Comparison of ENCODE assay signal across 4 worm cellular contexts in genomic region chrIV:5604465-5604864, ce11.
TF ChIP-seq lines count a peak whose summit lies in the region.

No protein-coding gene starts in this region.

TF ChIP-seq in whole organism, L1 larva, 84 proteins besides CTCF, POLR2A, EP300 and RAD21 (continued from another document):
- peak; percentile 33; the same call in 1 of the 2 replicates for TF ChIP-seq mab-9 (GFP tag; IDR thresholded peaks at IDR 0.05; lab: Robert Waterston, UW)
- TF ChIP-seq ztf-4 (tag; optimal IDR thresholded peaks at IDR 0.05; lab: Kevin White, UChicago), result peak; percentile 87
- peak; percentile 52 for TF ChIP-seq snu-23 (GFP tag; optimal IDR thresholded peaks at IDR 0.05; lab: Kevin White, UChicago)
- no peak for TF ChIP-seq unc-98 (GFP tag; IDR thresholded peaks at IDR 0.05; lab: Robert Waterston, UW)
- peak in 1 of 2 experiments; percentile 73 for TF ChIP-seq mdl-1 (tag; optimal IDR thresholded peaks at IDR 0.05; lab: Kevin White, UChicago)
- TF ChIP-seq snpc-4 (tag; optimal IDR thresholded peaks at IDR 0.05; lab: Kevin White, UChicago), result peak; percentile 51
- peak; percentile 77 for TF ChIP-seq nhr-20 (tag; optimal IDR thresholded peaks at IDR 0.05; lab: Kevin White, UChicago)
- peak; percentile 60 for TF ChIP-seq mef-2 (tag; optimal IDR thresholded peaks at IDR 0.05; lab: Kevin White, UChicago)
- TF ChIP-seq efl-1 (optimal IDR thresholded peaks at IDR 0.05; lab: Kevin White, UChicago), result peak; percentile 30 to 45
- TF ChIP-seq efl-1 (GFP tag; optimal IDR thresholded peaks at IDR 0.05 in 1 of 2; lab: Kevin White, UChicago), result peak in 1 of 2 experiments; percentile 20
- no peak for TF ChIP-seq nhr-85 (tag; lab: Kevin White, UChicago)
- peak; percentile 68 for TF ChIP-seq elt-2 (tag; optimal IDR thresholded peaks at IDR 0.05; lab: Kevin White, UChicago)
- no peak for TF ChIP-seq ztf-11 (tag; optimal IDR thresholded peaks at IDR 0.05; lab: Kevin White, UChicago)
- peak; percentile 89 for TF ChIP-seq irx-1 (tag; optimal IDR thresholded peaks at IDR 0.05; lab: Kevin White, UChicago)
- no peak for TF ChIP-seq nhr-76 (tag; optimal IDR thresholded peaks at IDR 0.05; lab: Kevin White, UChicago)
- peak; percentile 68 to 78 for TF ChIP-seq lsy-2 (tag; optimal IDR thresholded peaks at IDR 0.05; lab: Kevin White, UChicago)
- peak; percentile 56 for TF ChIP-seq skn-1 (tag; optimal IDR thresholded peaks at IDR 0.05; lab: Kevin White, UChicago)
- peak; percentile 72 for TF ChIP-seq tbx-2 (tag; optimal IDR thresholded peaks at IDR 0.05; lab: Kevin White, UChicago)
- peak; percentile 61 for TF ChIP-seq mep-1 (tag; optimal IDR thresholded peaks at IDR 0.05; lab: Kevin White, UChicago)
- peak; percentile 29 for TF ChIP-seq lir-3 (tag; optimal IDR thresholded peaks at IDR 0.05; lab: Kevin White, UChicago; ENCODE audit: poor library complexity)
- peak; percentile 26 for TF ChIP-seq fkh-10 (GFP tag; optimal IDR thresholded peaks at IDR 0.05; lab: Kevin White, UChicago)
- peak in 1 of 3 experiments; percentile 29 for TF ChIP-seq ceh-82 (tag; optimal IDR thresholded peaks at IDR 0.05; lab: Kevin White, UChicago)
- TF ChIP-seq xbp-1 (tag; optimal IDR thresholded peaks at IDR 0.05; lab: Kevin White, UChicago), result peak; percentile 70
- TF ChIP-seq isw-1 (GFP tag; IDR thresholded peaks at IDR 0.05; lab: Robert Waterston, UW), result peak; percentile 5; the same call in 1 of the 2 replicates
- TF ChIP-seq lin-14 (GFP tag; optimal IDR thresholded peaks at IDR 0.05; lab: Kevin White, UChicago), result peak; percentile 93
- no peak for TF ChIP-seq Y116A8C.19 (tag; optimal IDR thresholded peaks at IDR 0.05; lab: Kevin White, UChicago; ENCODE audit: borderline replicate concordance)

TF ChIP-seq in whole organism, L2 larva, 48 proteins besides CTCF, POLR2A, EP300 and RAD21 (continued from another document):
- TF ChIP-seq nhr-77 (tag; optimal IDR thresholded peaks at IDR 0.05; lab: Kevin White, UChicago) (no peak), lin-11 (tag; optimal IDR thresholded peaks at IDR 0.05; lab: Kevin White, UChicago) (peak; percentile 61), fos-1 (tag; optimal IDR thresholded peaks at IDR 0.05; lab: Kevin White, UChicago) (peak; percentile 41), sem-4 (tag; optimal IDR thresholded peaks at IDR 0.05; lab: Kevin White, UChicago) (peak; percentile 49), mab-5 (tag; optimal IDR thresholded peaks at IDR 0.05; lab: Kevin White, UChicago) (no peak), sma-3 (GFP tag; optimal IDR thresholded peaks at IDR 0.05; lab: Kevin White, UChicago) (peak; percentile 51), nhr-23 (tag; optimal IDR thresholded peaks at IDR 0.05; lab: Kevin White, UChicago) (no peak), nhr-21 (tag; optimal IDR thresholded peaks at IDR 0.05; lab: Kevin White, UChicago) (peak; percentile 77)
TF ChIP-seq in whole organism, L2 larva: peak in this region for 24.

TF ChIP-seq in whole organism, L3 larva, 47 proteins besides CTCF, POLR2A, EP300 and RAD21 (continued from another document):
- TF ChIP-seq mdl-1 (tag; optimal IDR thresholded peaks at IDR 0.05; lab: Kevin White, UChicago) (peak; percentile 61), ceh-9 (tag; optimal IDR thresholded peaks at IDR 0.05; lab: Kevin White, UChicago) (no peak), elt-3 (tag; optimal IDR thresholded peaks at IDR 0.05; lab: Kevin White, UChicago) (no peak), elt-2 (tag; optimal IDR thresholded peaks at IDR 0.05; lab: Kevin White, UChicago) (peak; percentile 75), elt-1 (tag; optimal IDR thresholded peaks at IDR 0.05; lab: Kevin White, UChicago) (no peak), skn-1 (tag; optimal IDR thresholded peaks at IDR 0.05; lab: Kevin White, UChicago) (peak; percentile 94), nhr-67 (tag; optimal IDR thresholded peaks at IDR 0.05; lab: Kevin White, UChicago) (no peak), ama-1 (optimal IDR thresholded peaks at IDR 0.05; lab: Kevin White, UChicago) (no peak), tbx-2 (tag; optimal IDR thresholded peaks at IDR 0.05; lab: Kevin White, UChicago) (peak; percentile 31), nhr-237 (tag; optimal IDR thresholded peaks at IDR 0.05; lab: Kevin White, UChicago) (no peak), nhr-76 (tag; optimal IDR thresholded peaks at IDR 0.05; lab: Kevin White, UChicago) (no peak)
TF ChIP-seq in whole organism, L3 larva: peak in this region for 15.

TF ChIP-seq in whole organism, L4 larva, 104 proteins besides CTCF, POLR2A, EP300 and RAD21 (continued from another document):
- peak; percentile 39 to 84 for TF ChIP-seq lsy-2 (tag; optimal IDR thresholded peaks at IDR 0.05; lab: Kevin White, UChicago)
- TF ChIP-seq Y5F2A.4 (GFP tag; optimal IDR thresholded peaks at IDR 0.05; lab: Kevin White, UChicago), result no peak
- 0 out of 2 replicates have a peak, but pooled peaks have one; percentile 49 for TF ChIP-seq tag-97 (GFP tag; IDR thresholded peaks at IDR 0.05; lab: Robert Waterston, UW)
- TF ChIP-seq mdt-29 (GFP tag; IDR thresholded peaks at IDR 0.05; lab: Robert Waterston, UW), result peak; percentile 65
- no peak for TF ChIP-seq lir-3 (tag; optimal IDR thresholded peaks at IDR 0.05; lab: Kevin White, UChicago)
- TF ChIP-seq spr-3 (GFP tag; optimal IDR thresholded peaks at IDR 0.05; lab: Kevin White, UChicago), result no peak
- no peak for TF ChIP-seq vab-7 (GFP tag; IDR thresholded peaks at IDR 0.05; lab: Robert Waterston, UW)
- TF ChIP-seq aha-1 (tag; lab: Kevin White, UChicago), result peak; percentile 98
- TF ChIP-seq saeg-2 (GFP tag; IDR thresholded peaks at IDR 0.05; lab: Robert Waterston, UW), result 0 out of 2 replicates have a peak, but pooled peaks have one; percentile 55
- TF ChIP-seq ztf-7 (tag; optimal IDR thresholded peaks at IDR 0.05; lab: Kevin White, UChicago), result no peak
- peak; percentile 98 for TF ChIP-seq dve-1 (tag; optimal IDR thresholded peaks at IDR 0.05; lab: Kevin White, UChicago; ENCODE audit: insufficient read depth)
- TF ChIP-seq mdl-1 (tag; optimal IDR thresholded peaks at IDR 0.05; lab: Kevin White, UChicago), result peak; percentile 52 to 92
- no peak for TF ChIP-seq sdz-12 (GFP tag; optimal IDR thresholded peaks at IDR 0.05; lab: Kevin White, UChicago)
- TF ChIP-seq spr-1 (tag; optimal IDR thresholded peaks at IDR 0.05; lab: Kevin White, UChicago), result peak; percentile 32
- TF ChIP-seq nhr-102 (tag; optimal IDR thresholded peaks at IDR 0.05; lab: Kevin White, UChicago), result peak; percentile 62
- no peak for TF ChIP-seq unc-39 (tag; optimal IDR thresholded peaks at IDR 0.05; lab: Kevin White, UChicago)
- no peak for TF ChIP-seq zip-11 (GFP tag; IDR thresholded peaks at IDR 0.05; lab: Robert Waterston, UW)
- TF ChIP-seq jun-1 (tag; optimal IDR thresholded peaks at IDR 0.05; lab: Kevin White, UChicago), result no peak
- 0 out of 2 replicates have a peak, but pooled peaks have one; percentile 22 for TF ChIP-seq hmg-1.1 (GFP tag; IDR thresholded peaks at IDR 0.05; lab: Robert Waterston, UW)
- TF ChIP-seq Y105C5A.15 (GFP tag; IDR thresholded peaks at IDR 0.05; lab: Robert Waterston, UW), result no peak
- no peak for TF ChIP-seq ceh-28 (tag; optimal IDR thresholded peaks at IDR 0.05; lab: Kevin White, UChicago)
- no peak for TF ChIP-seq daf-8 (GFP tag; IDR thresholded peaks at IDR 0.05; lab: Robert Waterston, UW)
- no peak for TF ChIP-seq pqm-1 (tag; optimal IDR thresholded peaks at IDR 0.05; lab: Kevin White, UChicago)
- peak; percentile 69 for TF ChIP-seq rbr-2 (tag; optimal IDR thresholded peaks at IDR 0.05; lab: Kevin White, UChicago)
- peak; percentile 98 for TF ChIP-seq hlh-30 (tag; optimal IDR thresholded peaks at IDR 0.05; lab: Kevin White, UChicago; ENCODE audit: insufficient read depth)
- no peak for TF ChIP-seq lin-13 (GFP tag; optimal IDR thresholded peaks at IDR 0.05; lab: Kevin White, UChicago)
- TF ChIP-seq fkh-10 (GFP tag; optimal IDR thresholded peaks at IDR 0.05; lab: Kevin White, UChicago), result peak; percentile 4
- TF ChIP-seq mes-2 (tag; optimal IDR thresholded peaks at IDR 0.05; lab: Kevin White, UChicago; ENCODE audit: poor library complexity, severe bottlenecking), result no peak
- TF ChIP-seq snpc-4 (tag; optimal IDR thresholded peaks at IDR 0.05; lab: Kevin White, UChicago), result no peak
- no peak for TF ChIP-seq ztf-11 (tag; optimal IDR thresholded peaks at IDR 0.05; lab: Kevin White, UChicago)
- TF ChIP-seq lim-7 (GFP tag; IDR thresholded peaks at IDR 0.05; lab: Robert Waterston, UW), result no peak
- TF ChIP-seq php-3 (GFP tag; IDR thresholded peaks at IDR 0.05; lab: Robert Waterston, UW), result peak; percentile 27; the same call in 1 of the 2 replicates
- no peak for TF ChIP-seq daf-12 (tag; optimal IDR thresholded peaks at IDR 0.05; lab: Kevin White, UChicago)
- peak; percentile 53 for TF ChIP-seq nhr-48 (tag; optimal IDR thresholded peaks at IDR 0.05; lab: Kevin White, UChicago)
- TF ChIP-seq T20F7.1 (GFP tag; optimal IDR thresholded peaks at IDR 0.05; lab: Kevin White, UChicago), result peak; percentile 37
- no peak for TF ChIP-seq nhr-6 (tag; optimal IDR thresholded peaks at IDR 0.05; lab: Kevin White, UChicago)
- peak; percentile 72 for TF ChIP-seq ama-1 (optimal IDR thresholded peaks at IDR 0.05; lab: Kevin White, UChicago)
- no peak for TF ChIP-seq egl-27 (tag; optimal IDR thresholded peaks at IDR 0.05; lab: Kevin White, UChicago)
- no peak for TF ChIP-seq attf-4 (tag; optimal IDR thresholded peaks at IDR 0.05; lab: Kevin White, UChicago)
- peak; percentile 29 for TF ChIP-seq F37D6.2 (tag; optimal IDR thresholded peaks at IDR 0.05; lab: Kevin White, UChicago)
- no peak for TF ChIP-seq madf-9 (GFP tag; conservative IDR thresholded peaks at IDR 0.05; lab: Robert Waterston, UW)
- no peak for TF ChIP-seq nhr-25 (tag; optimal IDR thresholded peaks at IDR 0.05; lab: Kevin White, UChicago; ENCODE audit: borderline replicate concordance, insufficient read depth)
- TF ChIP-seq set-16 (GFP tag; IDR thresholded peaks at IDR 0.05; lab: Robert Waterston, UW), result 0 out of 2 replicates have a peak, but pooled peaks have one; percentile 5
- TF ChIP-seq daf-16 (GFP tag; optimal IDR thresholded peaks at IDR 0.05; lab: Kevin White, UChicago), result peak; percentile 66 to 98
- peak; percentile 99 for TF ChIP-seq daf-16 (tag; optimal IDR thresholded peaks at IDR 0.05; lab: Kevin White, UChicago)
- no peak for TF ChIP-seq lin-15B (tag; optimal IDR thresholded peaks at IDR 0.05; lab: Kevin White, UChicago)
- no peak for TF ChIP-seq unc-130 (GFP tag; optimal IDR thresholded peaks at IDR 0.05; lab: Kevin White, UChicago)
- TF ChIP-seq tra-1 (GFP tag; IDR thresholded peaks at IDR 0.05; lab: Robert Waterston, UW), result no peak
- peak; percentile 82 for TF ChIP-seq mep-1 (tag; optimal IDR thresholded peaks at IDR 0.05; lab: Kevin White, UChicago)
- no peak for TF ChIP-seq ces-1 (GFP tag; optimal IDR thresholded peaks at IDR 0.05; lab: Kevin White, UChicago)
- no peak for TF ChIP-seq F44E2.7 (GFP tag; IDR thresholded peaks at IDR 0.05; lab: Robert Waterston, UW)
- TF ChIP-seq nhr-11 (tag; optimal IDR thresholded peaks at IDR 0.05; lab: Kevin White, UChicago), result peak; percentile 92
